Fruit fly (Drosophila melanogaster) whole organism, wandering third instar larva: ENCODE data around the gene Pus7.

Experiments used
- CG9705 ChIP-seq: fragments of 200-800 bp; sonication (Bioruptor generic); optimal IDR thresholded peaks from 2 replicates; lab custom pipeline; 2018; ENCODE audit warnings: missing biosample characterization, mild to moderate bottlenecking, missing genetic modification characterization
- Dfd ChIP-seq: fragments of >200 bp; optimal IDR thresholded peaks from 2 replicates; lab custom pipeline; 2017; ENCODE audit warnings: missing biosample characterization, missing genetic modification characterization
- GATAd ChIP-seq: sonication (Bioruptor generic); optimal IDR thresholded peaks from 2 replicates; lab custom pipeline; 2016; ENCODE audit warnings: missing biosample characterization, missing genetic modification characterization
- Hr83 ChIP-seq: fragments of 200-300 bp; sonication (Bioruptor generic); optimal IDR thresholded peaks from 2 replicates; lab custom pipeline; 2016; ENCODE audit warnings: missing biosample characterization, mild to moderate bottlenecking, missing genetic modification characterization, moderate library complexity; ENCODE audit not compliant: poor library complexity, severe bottlenecking
- brk ChIP-seq: fragments of 200-800 bp; sonication (Bioruptor generic); optimal IDR thresholded peaks from 2 replicates; lab custom pipeline; 2016; ENCODE audit warnings: missing biosample characterization, mild to moderate bottlenecking, missing genetic modification characterization
- dl ChIP-seq, 2 experiments: fragments of 175-275, 200-275 bp in 1 of 2; fragments of 200-275 bp in 1 of 2; sonication (Bioruptor generic); optimal IDR thresholded peaks; lab custom pipeline; 2018; ENCODE audit warnings: mild to moderate bottlenecking in 2 of 2, missing biosample characterization in 2 of 2, missing genetic modification characterization in 2 of 2, moderate library complexity in 2 of 2; ENCODE audit not compliant: partially characterized antibody in 2 of 2, insufficient read depth in 1 of 2
- lola ChIP-seq: fragments of >200 bp; optimal IDR thresholded peaks from 2 replicates; lab custom pipeline; 2017; ENCODE audit warnings: missing biosample characterization, missing genetic modification characterization
- rgr ChIP-seq: fragments of 200-800 bp; sonication (Bioruptor generic); optimal IDR thresholded peaks from 3 replicates; lab custom pipeline; 2016; ENCODE audit warnings: missing biosample characterization, mild to moderate bottlenecking, missing genetic modification characterization
- sage ChIP-seq: fragments of 200-800 bp; sonication (Bioruptor generic); optimal IDR thresholded peaks from 2 replicates; lab custom pipeline; 2016; ENCODE audit warnings: missing biosample characterization, mild to moderate bottlenecking, missing genetic modification characterization
- usp ChIP-seq: fragments of >200 bp; optimal IDR thresholded peaks from 2 replicates; lab custom pipeline; 2017; ENCODE audit warnings: missing biosample characterization, missing genetic modification characterization

DNA sequence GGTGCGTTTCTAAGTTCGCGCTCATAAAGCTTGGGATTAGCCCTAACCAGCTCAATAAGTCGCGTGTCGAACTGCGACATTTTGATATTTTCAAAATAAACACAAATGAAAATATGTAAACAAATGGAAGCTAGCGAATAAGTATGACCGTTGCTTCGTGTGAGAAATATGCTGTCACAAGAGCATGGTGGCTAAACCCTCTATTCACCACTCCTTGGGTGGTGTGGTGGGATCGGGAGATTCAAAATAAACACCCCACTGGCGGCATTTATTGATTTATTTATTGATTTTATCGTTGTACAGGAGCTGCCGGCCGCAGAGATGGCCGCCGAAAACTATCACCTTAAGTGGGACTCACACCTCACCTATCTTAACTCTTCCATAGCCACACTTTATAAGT, 5.0 kb downstream of the Pus7 start, which contains the start of gene CG6683:
- no peak for TF ChIP-seq usp (GFP tag; lab: Kevin White, UChicago)
- TF ChIP-seq CG9705 (GFP tag; lab: Kevin White, UChicago) = no peak
- TF ChIP-seq Hr83 = no peak
- no peak for TF ChIP-seq sage
- TF ChIP-seq GATAd (GFP tag; lab: Kevin White, UChicago) = no peak
- TF ChIP-seq rgr (GFP tag; lab: Kevin White, UChicago) = no peak
- no peak for TF ChIP-seq dl (GFP tag; optimal IDR thresholded peaks at IDR 0.05; lab: Kevin White, UChicago; ENCODE audit: insufficient read depth in 1 of 2, partially characterized antibody in 2 of 2)
- no peak for TF ChIP-seq brk
- TF ChIP-seq lola (GFP tag; lab: Kevin White, UChicago) = no peak
- no peak for TF ChIP-seq Dfd
